Worm (Caenorhabditis elegans): ENCODE results near the gene clic-1.

clic-1 gene

DNA sequence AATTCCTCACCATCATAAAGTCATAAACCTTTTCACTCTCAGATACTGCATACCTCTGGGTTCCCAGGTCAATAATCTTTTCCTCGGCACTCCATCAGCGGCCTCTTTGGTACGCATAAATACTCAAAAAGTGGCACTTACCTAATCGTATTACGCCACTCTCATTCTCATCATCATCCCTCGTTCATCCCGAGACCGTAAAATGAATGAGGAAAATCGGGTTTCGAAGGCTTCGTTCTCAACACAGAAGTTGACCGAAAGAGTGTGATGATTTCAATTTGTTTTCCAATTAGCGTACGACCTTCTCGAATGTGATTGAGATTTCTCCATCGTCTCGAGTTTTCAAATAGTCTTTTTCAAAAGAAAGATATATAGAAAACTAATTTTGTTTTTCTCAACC, 5.2 kb upstream of the clic-1 start:
- TF ChIP-seq B0261.1 (tag; optimal IDR thresholded peaks at IDR 0.05) (no peak), xnd-1 (tag; optimal IDR thresholded peaks at IDR 0.05) (no peak), madf-3 (GFP tag; IDR thresholded peaks at IDR 0.05) (no peak), attf-6 (GFP tag; IDR thresholded peaks at IDR 0.05) (no peak), rec-8 (tag; optimal IDR thresholded peaks at IDR 0.05) (no peak), fkh-3 (tag; optimal IDR thresholded peaks at IDR 0.05) (no peak), Y95B8A.8 (GFP tag; IDR thresholded peaks at IDR 0.05) (no peak), nfya-2 (GFP tag; IDR thresholded peaks at IDR 0.05) (no peak), pha-4 (tag; optimal IDR thresholded peaks at IDR 0.05) (no peak), Y79H2A.3 (GFP tag; conservative IDR thresholded peaks at IDR 0.05) (no peak), zfh-2 (GFP tag; conservative IDR thresholded peaks at IDR 0.05) (no peak), tlf-1 (GFP tag; optimal IDR thresholded peaks at IDR 0.05) (no peak), bed-1 (GFP tag; IDR thresholded peaks at IDR 0.05) (no peak), B0336.3 (GFP tag; IDR thresholded peaks at IDR 0.05) (no peak), nhr-179 (tag; optimal IDR thresholded peaks at IDR 0.05) (no peak), repo-1 (tag; optimal IDR thresholded peaks at IDR 0.05) (no peak), attf-5 (GFP tag; optimal IDR thresholded peaks at IDR 0.05) (no peak), madf-8 (GFP tag; conservative IDR thresholded peaks at IDR 0.05) (no peak), nhr-27 (tag; optimal IDR thresholded peaks at IDR 0.05) (no peak)

DNA sequence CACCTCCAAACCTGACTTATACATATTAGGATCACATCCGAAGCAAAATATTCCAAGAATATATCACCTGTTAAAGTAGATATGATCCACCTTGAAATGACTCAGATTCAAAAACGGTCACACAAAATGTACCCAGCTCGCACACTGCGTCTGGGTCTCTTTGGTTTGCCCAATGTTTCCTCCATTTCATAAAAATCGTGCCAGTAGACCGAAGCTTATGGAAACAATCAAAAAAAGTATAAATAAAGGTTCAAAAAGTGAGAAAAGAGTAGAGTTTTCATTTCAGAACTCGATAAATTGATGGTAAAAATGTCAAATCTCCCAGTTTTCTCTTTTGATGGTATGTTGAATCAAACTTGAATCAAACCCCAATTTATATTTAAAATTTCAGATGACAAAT, 3.0 kb upstream of the clic-1 start, which contains the start of gene srr-9:
Gene srr-9 (plus strand): TSS at position 301 of the 400 bp plus-strand sequence.
- TF ChIP-seq nfya-2 (GFP tag; IDR thresholded peaks at IDR 0.05): no peak
- 0 out of 2 replicates have a peak, but pooled peaks have one; percentile 10 for TF ChIP-seq hmg-1.2 (GFP tag; IDR thresholded peaks at IDR 0.05)
- TF ChIP-seq nhr-90 (tag; optimal IDR thresholded peaks at IDR 0.05): no peak

DNA sequence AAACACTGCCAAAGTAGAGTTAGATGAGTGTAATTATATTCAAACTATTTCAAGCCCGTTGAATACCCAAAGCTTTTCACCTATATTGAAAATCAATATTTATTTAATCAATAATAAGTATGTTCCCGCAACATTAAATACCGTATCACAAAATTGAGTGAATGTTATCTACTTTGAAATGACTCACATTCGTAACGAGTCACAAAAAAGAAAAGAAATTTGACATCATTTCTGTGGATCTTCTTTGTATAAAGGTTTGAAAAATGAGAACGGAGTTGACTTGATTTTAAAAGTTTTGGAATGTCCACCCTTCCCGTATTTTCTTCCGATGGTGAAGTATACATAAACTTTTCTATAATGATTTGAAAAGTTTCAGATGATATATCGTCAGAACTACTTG, 608 bp upstream of the clic-1 start, which contains the start of gene srr-10:
Gene srr-10 (plus strand): TSS at position 301 of the 400 bp plus-strand sequence.
- TF ChIP-seq hlh-12 (tag; optimal IDR thresholded peaks at IDR 0.05): no peak
- TF ChIP-seq unc-130 (GFP tag; optimal IDR thresholded peaks at IDR 0.05): no peak
- TF ChIP-seq ztf-3 (GFP tag; optimal IDR thresholded peaks at IDR 0.05): no peak

DNA sequence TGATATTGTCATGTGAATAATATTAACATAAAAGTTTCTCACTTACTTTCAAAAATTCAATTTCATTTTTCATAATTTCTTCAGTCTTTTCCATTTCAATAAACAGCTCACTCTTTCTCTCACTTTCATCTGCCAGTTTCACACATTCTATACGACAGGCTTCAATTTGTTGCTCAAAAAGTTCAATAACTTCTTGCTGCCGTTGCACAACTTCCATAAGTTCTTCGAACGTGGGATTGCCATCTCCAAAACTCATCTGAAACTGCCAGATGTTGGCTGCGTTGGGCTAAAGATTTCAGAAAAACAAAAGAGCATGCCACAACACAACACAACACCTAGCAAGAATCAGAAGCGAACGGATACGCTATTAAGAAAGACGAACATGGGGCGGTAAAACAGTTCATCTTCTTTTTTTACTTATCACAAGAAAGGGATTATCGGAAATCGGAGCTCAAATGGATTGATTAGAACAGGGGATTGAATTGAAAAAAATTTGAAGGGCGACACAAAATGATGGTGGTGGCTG, 1.4 kb downstream of the clic-1 start:
- TF ChIP-seq F52B5.7 (tag; optimal IDR thresholded peaks at IDR 0.05) (peak; percentile 9), repo-1 (tag; optimal IDR thresholded peaks at IDR 0.05) (no peak), pbrm-1 (GFP tag; IDR thresholded peaks at IDR 0.05) (0 out of 2 replicates have a peak, but pooled peaks have one; percentile 32), hrde-1 (tag; optimal IDR thresholded peaks at IDR 0.05; ENCODE audit: borderline replicate concordance) (peak; percentile 38), aptf-3 (GFP tag; IDR thresholded peaks at IDR 0.05) (0 out of 2 replicates have a peak, but pooled peaks have one; percentile 15), B0336.3 (GFP tag; IDR thresholded peaks at IDR 0.05) (peak; percentile 80), egrh-3 (GFP tag; IDR thresholded peaks at IDR 0.05) (no peak), athp-1 (tag; optimal IDR thresholded peaks at IDR 0.05) (peak; percentile 49), mcd-1 (GFP tag; IDR thresholded peaks at IDR 0.05) (0 out of 2 replicates have a peak, but pooled peaks have one; percentile 12), madf-6 (GFP tag; IDR thresholded peaks at IDR 0.05) (peak; percentile 42; the same call in 1 of the 2 replicates), ama-1 (optimal IDR thresholded peaks at IDR 0.05) (no peak), ama-1 (GFP tag; optimal IDR thresholded peaks at IDR 0.05) (peak in 1 of 2 experiments; percentile 43), Y79H2A.3 (GFP tag; conservative IDR thresholded peaks at IDR 0.05) (no peak), cebp-2 (GFP tag; IDR thresholded peaks at IDR 0.05) (0 out of 2 replicates have a peak, but pooled peaks have one; percentile 77), ekl-4 (GFP tag; IDR thresholded peaks at IDR 0.05) (peak; percentile 60; the same call in 1 of the 2 replicates), nfyb-1 (GFP tag; IDR thresholded peaks at IDR 0.05) (peak; percentile 58), mxl-1 (tag; optimal IDR thresholded peaks at IDR 0.05) (peak; percentile 26), F49E8.2 (tag; optimal IDR thresholded peaks at IDR 0.05; ENCODE audit: insufficient read depth) (peak; percentile 31), zim-3 (tag; optimal IDR thresholded peaks at IDR 0.05) (no peak), lin-54 (GFP tag; optimal IDR thresholded peaks at IDR 0.05) (peak; percentile 26), hsf-1 (GFP tag; IDR thresholded peaks at IDR 0.05) (peak; percentile 67; the same call in 1 of the 2 replicates)
